Worm (Caenorhabditis elegans): ENCODE results near the gene T14B4.1.

Gene T14B4.1

DNA sequence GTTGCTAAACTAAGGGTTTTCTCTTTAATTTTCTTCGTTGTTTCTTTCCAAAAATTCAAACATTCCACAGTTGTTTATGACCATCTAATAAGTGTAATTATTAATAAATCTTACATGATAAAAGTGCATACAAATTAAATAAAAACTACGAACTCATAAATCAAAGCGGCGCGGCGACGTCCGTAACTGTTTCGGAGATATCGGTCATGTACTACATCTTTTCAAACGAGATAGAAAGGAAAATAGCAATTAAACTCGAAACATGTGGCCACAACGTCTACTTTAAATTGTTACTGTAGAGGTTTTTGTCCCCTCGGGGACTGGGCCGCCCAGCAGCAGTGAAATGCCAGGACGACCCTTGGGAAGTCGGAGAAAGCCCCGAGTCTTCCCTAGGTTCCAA, 20.9 kb upstream of the T14B4.1 start:
- TF ChIP-seq hmbx-1 (tag; optimal IDR thresholded peaks at IDR 0.05) (no peak), sea-1 (GFP tag; conservative IDR thresholded peaks at IDR 0.05) (no peak), flt-1 (GFP tag; IDR thresholded peaks at IDR 0.05) (no peak), ceh-13 (GFP tag; optimal IDR thresholded peaks at IDR 0.05) (no peak), aly-1 (tag; optimal IDR thresholded peaks at IDR 0.05) (no peak), F13C5.2 (tag; optimal IDR thresholded peaks at IDR 0.05) (no peak), pes-1 (GFP tag; IDR thresholded peaks at IDR 0.05) (no peak), hnd-1 (tag; optimal IDR thresholded peaks at IDR 0.05) (no peak), ceh-36 (tag; optimal IDR thresholded peaks at IDR 0.05) (no peak), scrt-1 (GFP tag; IDR thresholded peaks at IDR 0.05) (no peak), ets-7 (tag; optimal IDR thresholded peaks at IDR 0.05) (no peak), tbx-11 (GFP tag; IDR thresholded peaks at IDR 0.05) (no peak), B0310.2 (tag; optimal IDR thresholded peaks at IDR 0.05) (no peak), tra-4 (tag; optimal IDR thresholded peaks at IDR 0.05) (no peak), ama-1 (optimal IDR thresholded peaks at IDR 0.05) (no peak), hmg-4 (GFP tag; optimal IDR thresholded peaks at IDR 0.05) (no peak)

DNA sequence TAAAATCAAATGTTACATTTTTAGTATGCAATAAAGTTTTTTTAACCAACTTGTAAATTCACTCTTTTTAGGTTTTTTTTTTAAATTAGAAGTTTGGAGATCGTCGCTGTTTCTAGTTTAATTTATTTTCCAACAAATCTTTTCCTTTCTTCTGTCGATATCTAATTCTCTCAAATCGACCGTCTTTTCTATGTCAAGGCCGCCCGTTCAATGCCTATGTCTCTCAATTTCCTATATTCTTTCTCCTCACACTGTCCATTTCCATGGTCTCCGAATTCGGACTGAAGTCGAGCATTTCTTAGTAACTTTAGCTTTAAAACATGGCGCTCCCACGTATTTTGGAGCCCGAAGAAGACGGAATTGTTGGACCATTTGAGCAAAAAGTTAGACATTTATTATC, 20.1 kb upstream of the T14B4.1 start, which contains the start of the genes T14B4.5 and T14B4.20:
TSS of gene T14B4.5 (plus strand) at position 226 of the 400 bp plus-strand sequence.
TSS of gene T14B4.20 (plus strand) at position 264 of the 400 bp plus-strand sequence.
- TF ChIP-seq ceh-13 (GFP tag; optimal IDR thresholded peaks at IDR 0.05) (no peak), aly-1 (tag; optimal IDR thresholded peaks at IDR 0.05) (no peak), tbx-11 (GFP tag; IDR thresholded peaks at IDR 0.05) (no peak), ceh-36 (tag; optimal IDR thresholded peaks at IDR 0.05) (no peak), hmg-4 (GFP tag; optimal IDR thresholded peaks at IDR 0.05) (no peak), tra-4 (tag; optimal IDR thresholded peaks at IDR 0.05) (no peak), pes-1 (GFP tag; IDR thresholded peaks at IDR 0.05) (no peak), scrt-1 (GFP tag; IDR thresholded peaks at IDR 0.05) (no peak), ama-1 (optimal IDR thresholded peaks at IDR 0.05) (no peak), F13C5.2 (tag; optimal IDR thresholded peaks at IDR 0.05) (no peak), tbx-37 (GFP tag; conservative IDR thresholded peaks at IDR 0.05) (no peak), hmbx-1 (tag; optimal IDR thresholded peaks at IDR 0.05) (no peak), B0310.2 (tag; optimal IDR thresholded peaks at IDR 0.05) (no peak), flt-1 (GFP tag; IDR thresholded peaks at IDR 0.05) (no peak)

DNA sequence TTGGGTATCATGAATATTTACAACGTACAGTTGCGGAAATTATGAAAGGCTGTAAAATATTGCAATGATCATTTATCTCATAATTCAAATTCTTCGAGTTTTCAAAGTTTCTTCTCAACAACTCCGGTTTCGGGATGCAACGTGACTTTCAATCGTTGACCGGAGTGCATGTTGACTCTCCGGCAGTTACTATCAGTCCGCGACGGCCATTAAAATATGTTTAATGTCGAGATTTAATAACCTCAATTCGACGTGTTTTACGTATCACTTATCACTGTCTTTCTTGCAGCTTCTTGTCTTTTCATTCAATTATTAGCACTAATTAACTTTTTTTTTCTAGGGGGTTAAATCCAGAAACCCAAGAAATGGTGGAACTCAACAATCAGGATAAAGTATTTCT, 18.5 kb upstream of the T14B4.1 start, which contains the start of gene tsp-10:
TSS of gene tsp-10 (plus strand) at position 366 of the 400 bp plus-strand sequence.
- no peak for TF ChIP-seq F13C5.2 (tag; optimal IDR thresholded peaks at IDR 0.05)
- TF ChIP-seq flt-1 (GFP tag; IDR thresholded peaks at IDR 0.05), result no peak
- TF ChIP-seq aly-1 (tag; optimal IDR thresholded peaks at IDR 0.05), result no peak
- no peak for TF ChIP-seq sea-1 (GFP tag; conservative IDR thresholded peaks at IDR 0.05)
- TF ChIP-seq tbx-11 (GFP tag; IDR thresholded peaks at IDR 0.05), result no peak
- TF ChIP-seq ets-7 (tag; optimal IDR thresholded peaks at IDR 0.05), result no peak
- TF ChIP-seq hmg-4 (GFP tag; optimal IDR thresholded peaks at IDR 0.05), result no peak
- TF ChIP-seq pes-1 (GFP tag; IDR thresholded peaks at IDR 0.05), result no peak
- no peak for TF ChIP-seq hnd-1 (tag; optimal IDR thresholded peaks at IDR 0.05)
- no peak for TF ChIP-seq ceh-13 (GFP tag; optimal IDR thresholded peaks at IDR 0.05)
- TF ChIP-seq ceh-36 (tag; optimal IDR thresholded peaks at IDR 0.05), result no peak
- TF ChIP-seq B0310.2 (tag; optimal IDR thresholded peaks at IDR 0.05), result no peak
- no peak for TF ChIP-seq ama-1 (optimal IDR thresholded peaks at IDR 0.05)
- TF ChIP-seq scrt-1 (GFP tag; IDR thresholded peaks at IDR 0.05), result no peak
- no peak for TF ChIP-seq tbx-37 (GFP tag; conservative IDR thresholded peaks at IDR 0.05)
- no peak for TF ChIP-seq tra-4 (tag; optimal IDR thresholded peaks at IDR 0.05)
- TF ChIP-seq hmbx-1 (tag; optimal IDR thresholded peaks at IDR 0.05), result no peak

DNA sequence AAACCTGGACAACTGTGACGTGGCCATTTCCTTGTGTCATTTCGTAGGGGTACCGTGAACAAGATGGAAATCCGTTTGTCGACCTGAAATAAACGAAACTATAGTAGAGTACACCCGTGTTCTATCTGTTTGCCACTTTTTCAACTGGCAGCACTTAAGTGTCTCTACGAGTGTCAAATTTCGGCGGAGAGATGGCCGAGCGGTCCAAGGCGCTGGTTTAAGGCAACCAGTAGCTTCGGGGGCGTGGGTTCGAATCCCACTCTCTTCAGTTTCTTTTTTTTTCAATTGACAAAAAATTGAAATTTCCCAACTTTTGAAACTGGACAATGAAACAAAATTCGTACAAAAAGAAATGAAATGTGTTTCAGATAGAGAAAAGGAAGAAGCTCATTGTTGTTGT, 15.1 kb upstream of the T14B4.1 start:
- no peak for TF ChIP-seq scrt-1 (GFP tag; IDR thresholded peaks at IDR 0.05)
- 0 out of 2 replicates have a peak, but pooled peaks have one; percentile 14 for TF ChIP-seq flt-1 (GFP tag; IDR thresholded peaks at IDR 0.05)
- no peak for TF ChIP-seq tra-4 (tag; optimal IDR thresholded peaks at IDR 0.05)
- peak; percentile 3 for TF ChIP-seq F13C5.2 (tag; optimal IDR thresholded peaks at IDR 0.05)
- 0 out of 2 replicates have a peak, but pooled peaks have one; percentile 49 for TF ChIP-seq tbx-11 (GFP tag; IDR thresholded peaks at IDR 0.05)
- no peak for TF ChIP-seq aly-1 (tag; optimal IDR thresholded peaks at IDR 0.05)
- peak; percentile 2 for TF ChIP-seq hnd-1 (tag; optimal IDR thresholded peaks at IDR 0.05)
- TF ChIP-seq ets-7 (tag; optimal IDR thresholded peaks at IDR 0.05), result no peak
- peak; percentile 62 for TF ChIP-seq tbx-37 (GFP tag; conservative IDR thresholded peaks at IDR 0.05)
- TF ChIP-seq sea-1 (GFP tag; conservative IDR thresholded peaks at IDR 0.05), result no peak; the same call in 1 of the 2 replicates
- no peak for TF ChIP-seq hmbx-1 (tag; optimal IDR thresholded peaks at IDR 0.05)
- no peak for TF ChIP-seq B0310.2 (tag; optimal IDR thresholded peaks at IDR 0.05)
- TF ChIP-seq ceh-36 (tag; optimal IDR thresholded peaks at IDR 0.05), result no peak
- peak; percentile 68 for TF ChIP-seq pes-1 (GFP tag; IDR thresholded peaks at IDR 0.05)
- TF ChIP-seq ceh-13 (GFP tag; optimal IDR thresholded peaks at IDR 0.05), result no peak
- TF ChIP-seq hmg-4 (GFP tag; optimal IDR thresholded peaks at IDR 0.05), result peak; percentile 36
- TF ChIP-seq ama-1 (optimal IDR thresholded peaks at IDR 0.05), result no peak

DNA sequence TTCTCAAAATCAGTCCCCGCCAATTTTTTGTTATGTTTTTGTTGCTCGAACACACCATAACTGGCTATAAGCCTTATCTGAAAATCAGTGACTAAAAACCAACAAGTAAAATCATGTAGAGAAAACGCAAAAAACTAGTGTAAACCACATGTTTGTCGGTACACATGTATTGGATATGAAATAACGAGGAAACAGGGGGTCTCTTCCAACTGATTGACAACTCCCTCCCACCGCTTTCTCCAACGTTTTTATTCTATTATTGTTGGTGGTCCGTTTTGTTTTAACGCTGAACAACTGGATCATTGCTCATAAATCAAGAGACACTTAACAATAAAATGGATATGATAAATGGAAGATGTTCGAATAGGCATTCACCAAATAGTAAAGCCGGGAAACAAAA, 9.9 kb upstream of the T14B4.1 start:
- TF ChIP-seq flt-1 (GFP tag; IDR thresholded peaks at IDR 0.05) (no peak), ets-7 (tag; optimal IDR thresholded peaks at IDR 0.05) (no peak), ceh-13 (GFP tag; optimal IDR thresholded peaks at IDR 0.05) (no peak), scrt-1 (GFP tag; IDR thresholded peaks at IDR 0.05) (no peak), tbx-11 (GFP tag; IDR thresholded peaks at IDR 0.05) (no peak), B0310.2 (tag; optimal IDR thresholded peaks at IDR 0.05) (no peak), tra-4 (tag; optimal IDR thresholded peaks at IDR 0.05) (no peak), ama-1 (optimal IDR thresholded peaks at IDR 0.05) (no peak), hnd-1 (tag; optimal IDR thresholded peaks at IDR 0.05) (no peak), F13C5.2 (tag; optimal IDR thresholded peaks at IDR 0.05) (no peak), ceh-36 (tag; optimal IDR thresholded peaks at IDR 0.05) (no peak)

DNA sequence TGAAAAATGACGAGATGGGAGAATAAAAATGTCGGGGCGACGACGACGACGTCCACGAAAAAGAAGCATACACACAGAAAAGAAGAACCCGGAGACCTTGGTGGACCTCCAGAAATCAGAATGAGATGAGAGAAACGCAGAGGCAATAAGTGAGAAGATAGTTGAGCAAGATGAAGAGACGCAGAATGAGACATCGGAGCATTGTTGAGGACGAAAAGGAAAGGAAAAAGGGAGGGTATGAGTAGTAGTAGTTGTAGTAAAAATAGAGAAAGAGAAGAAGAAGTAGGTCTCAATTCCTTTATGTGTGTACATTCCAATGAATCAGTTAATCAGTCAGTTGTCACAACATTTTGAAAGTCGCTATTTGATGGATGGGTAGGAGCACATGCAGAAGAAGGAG, 7.4 kb upstream of the T14B4.1 start, which contains the start of gene T14B4.8:
TSS of gene T14B4.8 (minus strand) at position 60 of the 400 bp plus-strand sequence.
- TF ChIP-seq F13C5.2 (tag; optimal IDR thresholded peaks at IDR 0.05), result no peak

DNA sequence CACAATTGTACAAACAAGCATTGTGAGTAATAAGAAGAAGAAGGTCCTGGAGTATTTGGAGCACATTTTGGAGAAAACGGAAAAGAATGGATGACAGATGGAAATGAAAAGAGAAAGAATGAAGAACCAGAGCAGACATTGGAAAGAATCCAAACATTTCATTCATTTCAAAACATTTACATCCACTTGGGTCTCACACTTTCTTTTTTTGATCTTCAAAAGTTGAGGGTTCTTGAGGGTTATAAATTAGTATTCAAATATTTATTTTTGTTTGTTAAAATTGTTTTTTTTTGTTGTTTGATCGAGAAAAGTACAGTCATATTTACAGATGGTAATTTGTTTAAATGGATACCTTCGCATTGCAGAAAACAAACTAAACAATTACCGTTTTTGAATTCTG, 3.0 kb upstream of the T14B4.1 start, which contains the start of gene T14B4.9:
TSS of gene T14B4.9 (minus strand) at position 101 of the 400 bp plus-strand sequence.
- TF ChIP-seq hmbx-1 (tag; optimal IDR thresholded peaks at IDR 0.05), result no peak
